Fruit fly (Drosophila melanogaster): ENCODE measurements around the gene CG32225.

DNA sequence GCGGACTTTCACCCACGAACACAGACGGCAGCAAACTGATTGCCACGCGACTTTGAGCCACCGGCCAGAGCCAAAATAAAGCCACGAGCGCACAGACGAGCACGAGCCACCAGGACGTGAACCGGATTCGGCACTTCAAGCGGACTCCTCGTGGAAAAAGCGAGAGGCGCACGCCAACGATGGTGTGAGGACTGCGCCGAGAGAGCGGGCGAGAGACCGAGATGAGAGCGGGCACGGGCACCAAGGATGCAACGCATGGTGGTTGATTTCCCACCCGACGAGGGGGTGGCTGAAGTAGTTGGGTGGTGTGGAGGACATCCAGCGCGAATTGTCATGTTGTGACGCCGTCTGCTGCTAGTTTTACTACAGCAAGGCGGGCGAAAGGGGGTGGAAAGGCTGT lies 11.0 kb downstream of the CG32225 start, which contains the start of gene gogo:
- TF ChIP-seq CG17806 (tag; optimal IDR thresholded peaks at IDR 0.05) (no peak), CG9948 (tag; optimal IDR thresholded peaks at IDR 0.05) (no peak), D1 (tag; optimal IDR thresholded peaks at IDR 0.05) (no peak), CG13204 (GFP tag; optimal IDR thresholded peaks at IDR 0.05) (no peak), CG15710 (tag; optimal IDR thresholded peaks at IDR 0.05) (no peak), rn (GFP tag; IDR thresholded peaks at IDR 0.05) (no peak), CG8301 (tag; optimal IDR thresholded peaks at IDR 0.05) (no peak), EcR (GFP tag; optimal IDR thresholded peaks at IDR 0.05) (no peak), CG10348 (GFP tag; IDR thresholded peaks at IDR 0.05) (no peak), CG12605 (GFP tag; IDR thresholded peaks at IDR 0.05) (no peak), fd96Ca (GFP tag; IDR thresholded peaks at IDR 0.05) (no peak), Snoo (tag; optimal IDR thresholded peaks at IDR 0.05) (no peak), CG32121 (GFP tag; IDR thresholded peaks at IDR 0.05) (no peak), CG8159 (tag; optimal IDR thresholded peaks at IDR 0.05) (no peak)

All from whole organism, pupa.